Worm (Caenorhabditis elegans) whole organism, early embryonic: Measurements from ENCODE around the gene nhr-176.
A peak's percentile ranks its signal among the peaks of the same experiment; 100 is the strongest.
"Not testable (repeated sequence)": the region's sequence is repeated elsewhere in the genome, so short reads cannot be mapped to it uniquely, and the experiment has no call there.

Experiments
- F13C5.2 ChIP-seq: sonication (generic microtip); optimal IDR thresholded peaks from 2 replicates; lab custom pipeline; 2017; ENCODE audit warnings: mild to moderate bottlenecking, missing genetic modification characterization, inconsistent platforms, missing compliant biosample characterization
- aly-1 ChIP-seq: sonication (generic microtip); optimal IDR thresholded peaks from 2 replicates; lab custom pipeline; 2016; ENCODE audit warnings: missing genetic modification characterization, missing compliant biosample characterization
- ama-1 ChIP-seq: fragments of 150-350 bp; optimal IDR thresholded peaks from 2 replicates; lab custom pipeline; 2014
- ceh-13 ChIP-seq: fragments of 200-800 bp; sonication (Bioruptor generic); optimal IDR thresholded peaks from 2 replicates; lab custom pipeline; 2018; ENCODE audit warnings: mild to moderate bottlenecking, missing genetic modification characterization, missing compliant biosample characterization
- ceh-36 ChIP-seq: sonication (generic microtip); optimal IDR thresholded peaks from 2 replicates; lab custom pipeline; 2016; ENCODE audit warnings: missing genetic modification characterization, inconsistent platforms, missing compliant biosample characterization
- ets-7 ChIP-seq: sonication (generic microtip); optimal IDR thresholded peaks from 2 replicates; lab custom pipeline; 2016; ENCODE audit warnings: missing genotype, missing genetic modification characterization, missing compliant biosample characterization
- flt-1 ChIP-seq: fragments of 200-800 bp; sonication (Bioruptor generic); IDR thresholded peaks from 2 replicates; pipeline ENCODE4 v1.3.6; 2022; ENCODE audit warnings: missing genetic modification characterization, missing compliant biosample characterization
- hmbx-1 ChIP-seq: sonication (generic microtip); optimal IDR thresholded peaks from 2 replicates; lab custom pipeline; 2016; ENCODE audit warnings: mild to moderate bottlenecking, missing genetic modification characterization, missing compliant biosample characterization
- hnd-1 ChIP-seq: sonication (generic microtip); optimal IDR thresholded peaks from 2 replicates; lab custom pipeline; 2016; ENCODE audit warnings: missing genetic modification characterization, missing compliant biosample characterization

ce11 chrV:16040848-16041247, 30.3 kb upstream of the nhr-176 start:
- peak; percentile 8 for TF ChIP-seq hmbx-1 (tag; lab: Kevin White, UChicago)
- TF ChIP-seq aly-1: peak; percentile 45
- 0 out of 2 replicates have a peak, but pooled peaks have one; percentile 6 for TF ChIP-seq flt-1 (GFP tag; lab: Robert Waterston, UW)
- not testable (repeated sequence) for TF ChIP-seq ceh-36 (tag; lab: Kevin White, UChicago); F13C5.2 (tag; lab: Kevin White, UChicago); hnd-1; ceh-13; ets-7
- TF ChIP-seq ama-1 (lab: Kevin White, UChicago): peak; percentile 77
